Fruit fly (Drosophila melanogaster) whole organism, wandering third instar larva: ENCODE measurements around the gene RpS28b.

Experiments used
- Abd-B ChIP-seq: fragments of >200 bp; optimal IDR thresholded peaks from 2 replicates; lab custom pipeline; 2017; ENCODE audit warnings: missing biosample characterization, missing genetic modification characterization
- CG32264 ChIP-seq: fragments of 200-800 bp; sonication (Bioruptor generic); optimal IDR thresholded peaks from 2 replicates; lab custom pipeline; 2016; ENCODE audit warnings: missing biosample characterization, missing genetic modification characterization
- CG9705 ChIP-seq: fragments of 200-800 bp; sonication (Bioruptor generic); optimal IDR thresholded peaks from 2 replicates; lab custom pipeline; 2018; ENCODE audit warnings: missing biosample characterization, mild to moderate bottlenecking, missing genetic modification characterization
- Dfd ChIP-seq: fragments of >200 bp; optimal IDR thresholded peaks from 2 replicates; lab custom pipeline; 2017; ENCODE audit warnings: missing biosample characterization, missing genetic modification characterization
- Dif ChIP-seq: fragments of 200-275, 200-300 bp; sonication (Bioruptor generic); optimal IDR thresholded peaks from 2 replicates; lab custom pipeline; 2018; ENCODE audit warnings: missing biosample characterization, missing genetic modification characterization; ENCODE audit not compliant: partially characterized antibody
- HLH106 ChIP-seq: fragments of 200-800 bp; optimal IDR thresholded peaks from 3 replicates; lab custom pipeline; 2019; ENCODE audit warnings: missing biosample characterization, mild to moderate bottlenecking, missing genetic modification characterization, moderate library complexity
- Hr78 ChIP-seq: fragments of >200 bp; optimal IDR thresholded peaks from 2 replicates; lab custom pipeline; 2017; ENCODE audit warnings: missing biosample characterization, missing genetic modification characterization
- Mio ChIP-seq: sonication (Bioruptor generic); optimal IDR thresholded peaks from 2 replicates; lab custom pipeline; 2016; ENCODE audit warnings: missing biosample characterization, missing genetic modification characterization
- Myc ChIP-seq: fragments of >200 bp; optimal IDR thresholded peaks from 2 replicates; lab custom pipeline; 2017
- N ChIP-seq: fragments of >200 bp; optimal IDR thresholded peaks from 2 replicates; lab custom pipeline; 2018; ENCODE audit warnings: missing biosample characterization, missing external identifiers, missing genetic modification characterization
- Rel ChIP-seq, 2 experiments: fragments of 200-800 bp; sonication (Bioruptor generic) in 1 of 2; optimal IDR thresholded peaks; 2 replicates in 1 of 2; 3 replicates in 1 of 2; lab custom pipeline; 2016 to 2019; ENCODE audit warnings: mild to moderate bottlenecking in 2 of 2, missing biosample characterization in 2 of 2, missing genetic modification characterization in 2 of 2, moderate library complexity in 1 of 2
- Sp1 ChIP-seq: fragments of 200-800 bp; sonication (Bioruptor generic); optimal IDR thresholded peaks from 3 replicates; lab custom pipeline; 2019; ENCODE audit warnings: missing biosample characterization, mild to moderate bottlenecking, missing genetic modification characterization, moderate library complexity
- Vsx2 ChIP-seq: fragments of 200-300, 225-300 bp; sonication (Bioruptor generic); optimal IDR thresholded peaks from 2 replicates; lab custom pipeline; 2018; ENCODE audit warnings: missing biosample characterization, missing genetic modification characterization; ENCODE audit not compliant: partially characterized antibody
- br ChIP-seq: fragments of 200-800 bp; sonication (Bioruptor generic); optimal IDR thresholded peaks from 2 replicates; lab custom pipeline; 2016; ENCODE audit warnings: missing biosample characterization, missing genetic modification characterization
- dl ChIP-seq, 2 experiments: fragments of 175-275, 200-275 bp in 1 of 2; fragments of 200-275 bp in 1 of 2; sonication (Bioruptor generic); optimal IDR thresholded peaks; lab custom pipeline; 2018; ENCODE audit warnings: mild to moderate bottlenecking in 2 of 2, missing biosample characterization in 2 of 2, missing genetic modification characterization in 2 of 2, moderate library complexity in 2 of 2; ENCODE audit not compliant: partially characterized antibody in 2 of 2, insufficient read depth in 1 of 2
- dsf ChIP-seq: sonication (Bioruptor generic); optimal IDR thresholded peaks from 2 replicates; lab custom pipeline; 2016; ENCODE audit warnings: missing biosample characterization, missing genetic modification characterization, borderline replicate concordance
- h ChIP-seq: fragments of 200-800 bp; sonication (Bioruptor generic); optimal IDR thresholded peaks from 3 replicates; lab custom pipeline; 2016; ENCODE audit warnings: missing biosample characterization, mild to moderate bottlenecking, missing genetic modification characterization
- jim ChIP-seq: fragments of 175-275, 200-325 bp; sonication (Bioruptor generic); optimal IDR thresholded peaks from 2 replicates; lab custom pipeline; 2016; ENCODE audit warnings: missing biosample characterization, mild to moderate bottlenecking, missing genetic modification characterization
- lola ChIP-seq: fragments of >200 bp; optimal IDR thresholded peaks from 2 replicates; lab custom pipeline; 2017; ENCODE audit warnings: missing biosample characterization, missing genetic modification characterization
- sv ChIP-seq: fragments of 200-800 bp; sonication (Bioruptor generic); optimal IDR thresholded peaks from 3 replicates; lab custom pipeline; 2016; ENCODE audit warnings: missing biosample characterization, missing genetic modification characterization
- usp ChIP-seq: fragments of >200 bp; optimal IDR thresholded peaks from 2 replicates; lab custom pipeline; 2017; ENCODE audit warnings: missing biosample characterization, missing genetic modification characterization
- woc ChIP-seq: sonication (Bioruptor generic); optimal IDR thresholded peaks from 2 replicates; lab custom pipeline; 2016; ENCODE audit warnings: missing biosample characterization, mild to moderate bottlenecking, missing genetic modification characterization

The RpS28b gene

dm6 chrX:9600083-9600817, 45.8 kb downstream of the RpS28b start (continued):
- no peak for TF ChIP-seq Abd-B (GFP tag; lab: Kevin White, UChicago)
- TF ChIP-seq CG9705, result no peak
- peak; percentile 59 for TF ChIP-seq Myc (lab: Kevin White, UChicago)
- no peak for TF ChIP-seq jim (GFP tag; lab: Kevin White, UChicago)
- TF ChIP-seq usp, result no peak
- peak; percentile 76 for TF ChIP-seq woc
- no peak for TF ChIP-seq N (GFP tag; lab: Kevin White, UChicago)
- peak; percentile 67 for TF ChIP-seq br
- no peak for TF ChIP-seq Dfd (GFP tag; lab: Kevin White, UChicago)
- TF ChIP-seq sv (GFP tag; lab: Kevin White, UChicago), result peak; percentile 62
- TF ChIP-seq Mio (GFP tag; lab: Kevin White, UChicago), result no peak
- TF ChIP-seq Hr78, result no peak
- TF ChIP-seq HLH106 (tag; lab: Kevin White, UChicago), result peak; percentile 44
- TF ChIP-seq CG32264, result no peak
- no peak for TF ChIP-seq Dif (GFP tag; lab: Kevin White, UChicago)
- TF ChIP-seq Vsx2, result no peak
- TF ChIP-seq dl (GFP tag; optimal IDR thresholded peaks at IDR 0.05; lab: Kevin White, UChicago; ENCODE audit: insufficient read depth in 1 of 2, partially characterized antibody in 2 of 2), result no peak
- no peak for TF ChIP-seq dsf (GFP tag; lab: Kevin White, UChicago)

- TF ChIP-seq lola (GFP tag; lab: Kevin White, UChicago), result no peak
- TF ChIP-seq usp, result no peak
- peak; percentile 10 for TF ChIP-seq h (GFP tag; lab: Kevin White, UChicago)
- no peak for TF ChIP-seq Rel (GFP tag; optimal IDR thresholded peaks at IDR 0.05; lab: Kevin White, UChicago)
- peak; percentile 22 for TF ChIP-seq Rel (tag; optimal IDR thresholded peaks at IDR 0.05; lab: Kevin White, UChicago)
- TF ChIP-seq Sp1, result peak; percentile 8
- no peak for TF ChIP-seq Hr78
These were observed 46.7 kb downstream of the RpS28b start, which contains the start of gene Gga for dm6 chrX:9600818-9601732. Gene Gga (plus strand): TSS chrX:9601030.
